Fruit fly (Drosophila melanogaster) whole organism, embryonic: ENCODE data around the gene C901.
A peak's percentile ranks its signal among the peaks of the same experiment; 100 is the strongest.

Experiments
- Asciz ChIP-seq: fragments of 200-800 bp; sonication (Bioruptor generic); optimal IDR thresholded peaks from 2 replicates; lab custom pipeline; 2017; ENCODE audit warnings: missing biosample characterization, mild to moderate bottlenecking, missing genetic modification characterization, missing genetic modification reagents
- Bteb2 ChIP-seq: fragments of 200-800 bp; sonication (Bioruptor generic); optimal IDR thresholded peaks from 2 replicates; lab custom pipeline; 2016; ENCODE audit warnings: missing biosample characterization, missing genetic modification characterization
- CG10147 ChIP-seq: fragments of 200-800 bp; sonication (Bioruptor generic); optimal IDR thresholded peaks from 2 replicates; lab custom pipeline; 2019; ENCODE audit warnings: missing biosample characterization, mild to moderate bottlenecking, missing genetic modification characterization, moderate library complexity
- CG10209 ChIP-seq: fragments of 200-800 bp; sonication (Bioruptor generic); optimal IDR thresholded peaks from 3 replicates; lab custom pipeline; 2017; ENCODE audit warnings: missing biosample characterization, mild to moderate bottlenecking, missing genetic modification characterization, missing genetic modification reagents
- CG11504 ChIP-seq: fragments of 200-800 bp; sonication (Bioruptor generic); optimal IDR thresholded peaks from 3 replicates; lab custom pipeline; 2019; ENCODE audit warnings: missing biosample characterization, mild to moderate bottlenecking, missing genetic modification characterization, moderate library complexity
- CG11696 ChIP-seq: fragments of 200-800 bp; sonication (Bioruptor generic); IDR thresholded peaks from 2 replicates; pipeline ENCODE4 v1.3.6; 2022; ENCODE audit warnings: missing biosample characterization, missing genetic modification characterization
- CG14710 ChIP-seq: fragments of 200-800 bp; sonication (Bioruptor generic); optimal IDR thresholded peaks from 3 replicates; lab custom pipeline; 2019; ENCODE audit warnings: missing biosample characterization, mild to moderate bottlenecking, missing genetic modification characterization, moderate library complexity
- CG15601 ChIP-seq: fragments of 200-800 bp; sonication (Bioruptor generic); optimal IDR thresholded peaks from 3 replicates; lab custom pipeline; 2019; ENCODE audit warnings: missing biosample characterization, mild to moderate bottlenecking, missing genetic modification characterization, moderate library complexity
- CG1603 ChIP-seq: fragments of 200-800 bp; sonication (Bioruptor generic); optimal IDR thresholded peaks from 2 replicates; lab custom pipeline; 2019; ENCODE audit warnings: missing biosample characterization, mild to moderate bottlenecking, missing genetic modification characterization, moderate library complexity
- CG17802 ChIP-seq: fragments of 200-800 bp; sonication (Bioruptor generic); optimal IDR thresholded peaks from 2 replicates; lab custom pipeline; 2018; ENCODE audit warnings: missing biosample characterization, mild to moderate bottlenecking, missing genetic modification characterization, moderate library complexity
- CG18599 ChIP-seq: fragments of 200-800 bp; sonication (Bioruptor generic); optimal IDR thresholded peaks from 3 replicates; lab custom pipeline; 2017; ENCODE audit warnings: missing biosample characterization, missing genetic modification characterization, mild to moderate bottlenecking, moderate library complexity, missing genetic modification reagents
- CG2202 ChIP-seq: fragments of 200-800 bp; sonication (Bioruptor generic); optimal IDR thresholded peaks from 2 replicates; lab custom pipeline; 2018; ENCODE audit warnings: missing biosample characterization, mild to moderate bottlenecking, missing genetic modification characterization
- CG2712 ChIP-seq: fragments of 200-800 bp; optimal IDR thresholded peaks from 3 replicates; lab custom pipeline; 2019; ENCODE audit warnings: missing biosample characterization, mild to moderate bottlenecking, missing genetic modification characterization, moderate library complexity
- CG30431 ChIP-seq: fragments of 200-800 bp; sonication (Bioruptor generic); optimal IDR thresholded peaks from 2 replicates; lab custom pipeline; 2017; ENCODE audit warnings: missing biosample characterization, missing genetic modification characterization
- CG33213 ChIP-seq: fragments of 200-800 bp; sonication (Bioruptor generic); optimal IDR thresholded peaks from 3 replicates; lab custom pipeline; 2016; ENCODE audit warnings: missing biosample characterization, missing genetic modification characterization
- CG42726 ChIP-seq: fragments of 200-800 bp; sonication (Bioruptor generic); IDR thresholded peaks from 2 replicates; pipeline ENCODE4 v1.3.6; 2022; ENCODE audit warnings: missing biosample characterization, missing genetic modification characterization; ENCODE audit not compliant: partially characterized antibody
- CG6765 ChIP-seq: fragments of 200-800 bp; sonication (Bioruptor generic); optimal IDR thresholded peaks from 3 replicates; lab custom pipeline; 2017; ENCODE audit warnings: missing biosample characterization, mild to moderate bottlenecking, missing genetic modification characterization
- CG7745 ChIP-seq: fragments of 200-800 bp; sonication (Bioruptor generic); optimal IDR thresholded peaks from 2 replicates; lab custom pipeline; 2018; ENCODE audit warnings: missing biosample characterization, mild to moderate bottlenecking, missing genetic modification characterization, moderate library complexity
- CG7839 ChIP-seq: fragments of 200-800 bp; sonication (Bioruptor generic); optimal IDR thresholded peaks from 3 replicates; lab custom pipeline; 2018; ENCODE audit warnings: missing biosample characterization, mild to moderate bottlenecking, missing genetic modification characterization, moderate library complexity
- CG8388 ChIP-seq: fragments of 200-800 bp; sonication (Bioruptor generic); optimal IDR thresholded peaks from 2 replicates; lab custom pipeline; 2019; ENCODE audit warnings: missing biosample characterization, mild to moderate bottlenecking, missing genetic modification characterization, moderate library complexity
- CG9727 ChIP-seq: fragments of 200-800 bp; sonication (Bioruptor generic); optimal IDR thresholded peaks from 3 replicates; lab custom pipeline; 2017; ENCODE audit warnings: missing biosample characterization, mild to moderate bottlenecking, missing genetic modification characterization
- Camta ChIP-seq: fragments of 200-800 bp; sonication (Bioruptor generic); optimal IDR thresholded peaks from 2 replicates; lab custom pipeline; 2016; ENCODE audit warnings: missing biosample characterization, missing genetic modification characterization
- Dad ChIP-seq: fragments of 200-800 bp; sonication (Bioruptor generic); optimal IDR thresholded peaks from 3 replicates; lab custom pipeline; 2016; ENCODE audit warnings: missing biosample characterization, missing genetic modification characterization
- Dref ChIP-seq: fragments of 200-800 bp; sonication (Bioruptor generic); IDR thresholded peaks from 2 replicates; pipeline ENCODE4 v1.3.6; 2022; ENCODE audit warnings: missing biosample characterization, missing genetic modification characterization
- Eip74EF ChIP-seq, 2 experiments: fragments of 200-800 bp in 1 of 2; fragments of >200 bp in 1 of 2; sonication (Bioruptor generic) in 1 of 2; optimal IDR thresholded peaks; 2 replicates each; lab custom pipeline; 2017 to 2019; ENCODE audit warnings: missing biosample characterization in 2 of 2, missing genetic modification characterization in 2 of 2, mild to moderate bottlenecking in 1 of 2, moderate library complexity in 1 of 2
- Ets65A ChIP-seq: fragments of 200-800 bp; sonication (Bioruptor generic); peaks from one replicate; lab custom pipeline; 2016; ENCODE audit warnings: missing biosample characterization, missing genetic modification characterization
- H15 ChIP-seq: fragments of 200-800 bp; sonication (Bioruptor generic); IDR thresholded peaks from 3 replicates; pipeline ENCODE4 v1.3.6; 2022; ENCODE audit warnings: missing biosample characterization, missing genetic modification characterization
- HHEX ChIP-seq: fragments of 200-800 bp; sonication (Bioruptor generic); optimal IDR thresholded peaks from 3 replicates; lab custom pipeline; 2017; ENCODE audit warnings: missing biosample characterization, mild to moderate bottlenecking, missing genetic modification characterization, missing genetic modification reagents
- Lpt ChIP-seq: fragments of >200 bp; optimal IDR thresholded peaks from 2 replicates; lab custom pipeline; 2018; ENCODE audit warnings: missing biosample characterization, missing genetic modification characterization
- Meics ChIP-seq: fragments of 200-800 bp; sonication (Bioruptor generic); optimal IDR thresholded peaks from 2 replicates; lab custom pipeline; 2017; ENCODE audit warnings: missing biosample characterization, mild to moderate bottlenecking, missing genetic modification characterization
- Mrtf ChIP-seq: fragments of 200-800 bp; sonication (Bioruptor generic); IDR thresholded peaks from 3 replicates; pipeline ENCODE4 v1.3.6; 2022; ENCODE audit warnings: missing biosample characterization, missing genetic modification characterization
- Myb ChIP-seq: fragments of 200-800 bp; sonication (Bioruptor generic); optimal IDR thresholded peaks from 2 replicates; lab custom pipeline; 2016; ENCODE audit warnings: missing biosample characterization, missing genetic modification characterization
- al ChIP-seq: fragments of 200-800 bp; sonication (Bioruptor generic); IDR thresholded peaks from 2 replicates; pipeline ENCODE4 v1.3.6; 2022; ENCODE audit warnings: missing biosample characterization, missing genetic modification characterization
- amos ChIP-seq: fragments of 200-800 bp; sonication (Bioruptor generic); IDR thresholded peaks from 2 replicates; pipeline ENCODE4 v1.3.6; 2022; ENCODE audit warnings: missing biosample characterization, missing genetic modification characterization; ENCODE audit not compliant: partially characterized antibody
- bigmax ChIP-seq: fragments of 200-800 bp; sonication (Bioruptor generic); optimal IDR thresholded peaks from 2 replicates; lab custom pipeline; 2018; ENCODE audit warnings: missing biosample characterization, mild to moderate bottlenecking, missing genetic modification characterization
- br ChIP-seq: fragments of >200 bp; optimal IDR thresholded peaks from 2 replicates; lab custom pipeline; 2017
- cwo ChIP-seq: fragments of 200-800 bp; sonication (Bioruptor generic); optimal IDR thresholded peaks from 3 replicates; lab custom pipeline; 2017; ENCODE audit warnings: missing biosample characterization, missing genetic modification characterization, mild to moderate bottlenecking, moderate library complexity, missing genetic modification reagents
- dimm ChIP-seq: fragments of 200-800 bp; sonication (Bioruptor generic); IDR thresholded peaks from 2 replicates; pipeline ENCODE4 v1.3.6; 2022; ENCODE audit warnings: missing biosample characterization, missing genetic modification characterization
- dm ChIP-seq: fragments of 200-800 bp; sonication (Bioruptor generic); optimal IDR thresholded peaks from 3 replicates; lab custom pipeline; 2016; ENCODE audit warnings: missing biosample characterization, missing genetic modification characterization
- fd3F ChIP-seq: fragments of 200-800 bp; sonication (Bioruptor generic); optimal IDR thresholded peaks from 2 replicates; lab custom pipeline; 2018; ENCODE audit warnings: missing biosample characterization, mild to moderate bottlenecking, missing genetic modification characterization, moderate library complexity
- gro ChIP-seq: fragments of 200-800 bp; sonication (Bioruptor generic); optimal IDR thresholded peaks from 2 replicates; lab custom pipeline; 2016; ENCODE audit warnings: missing biosample characterization, missing genetic modification characterization
- gt ChIP-seq: fragments of 200-800 bp; sonication (Bioruptor generic); IDR thresholded peaks from 2 replicates; pipeline ENCODE4 v1.3.6; 2022; ENCODE audit warnings: missing biosample characterization, missing genetic modification characterization
- hbn ChIP-seq: fragments of 200-800 bp; sonication (Bioruptor generic); IDR thresholded peaks from 2 replicates; pipeline ENCODE4 v1.3.6; 2022; ENCODE audit warnings: missing biosample characterization, missing genetic modification characterization; ENCODE audit not compliant: partially characterized antibody
- lmd ChIP-seq: fragments of 200-800 bp; sonication (Bioruptor generic); IDR thresholded peaks from 2 replicates; pipeline ENCODE4 v1.3.6; 2022; ENCODE audit warnings: missing biosample characterization, missing genetic modification characterization
- nau ChIP-seq: fragments of 200-800 bp; sonication (Bioruptor generic); optimal IDR thresholded peaks from 3 replicates; lab custom pipeline; 2017; ENCODE audit warnings: missing biosample characterization, mild to moderate bottlenecking, missing genetic modification characterization, missing genetic modification reagents
- nerfin-1 ChIP-seq: fragments of 200-800 bp; sonication (Bioruptor generic); optimal IDR thresholded peaks from 3 replicates; lab custom pipeline; 2019; ENCODE audit warnings: missing biosample characterization, mild to moderate bottlenecking, missing genetic modification characterization, moderate library complexity
- pita ChIP-seq: fragments of 200-800 bp; sonication (Bioruptor generic); optimal IDR thresholded peaks from 2 replicates; lab custom pipeline; 2017; ENCODE audit warnings: missing biosample characterization, mild to moderate bottlenecking, missing genetic modification characterization
- tna ChIP-seq: fragments of 200-800 bp; sonication (Bioruptor generic); IDR thresholded peaks from 2 replicates; pipeline ENCODE4 v1.3.6; 2022; ENCODE audit warnings: missing biosample characterization, missing genetic modification characterization; ENCODE audit not compliant: partially characterized antibody
- yki ChIP-seq: fragments of >200 bp; optimal IDR thresholded peaks from 3 replicates; lab custom pipeline; 2018
- z ChIP-seq: fragments of 200-800 bp; sonication (Bioruptor generic); IDR thresholded peaks from 3 replicates; pipeline ENCODE4 v1.3.6; 2022; ENCODE audit warnings: missing biosample characterization, missing genetic modification characterization
- zen ChIP-seq: fragments of 200-800 bp; sonication (Bioruptor generic); optimal IDR thresholded peaks from 3 replicates; lab custom pipeline; 2018; ENCODE audit warnings: missing biosample characterization, mild to moderate bottlenecking, missing genetic modification characterization, moderate library complexity

C901 gene

DNA sequence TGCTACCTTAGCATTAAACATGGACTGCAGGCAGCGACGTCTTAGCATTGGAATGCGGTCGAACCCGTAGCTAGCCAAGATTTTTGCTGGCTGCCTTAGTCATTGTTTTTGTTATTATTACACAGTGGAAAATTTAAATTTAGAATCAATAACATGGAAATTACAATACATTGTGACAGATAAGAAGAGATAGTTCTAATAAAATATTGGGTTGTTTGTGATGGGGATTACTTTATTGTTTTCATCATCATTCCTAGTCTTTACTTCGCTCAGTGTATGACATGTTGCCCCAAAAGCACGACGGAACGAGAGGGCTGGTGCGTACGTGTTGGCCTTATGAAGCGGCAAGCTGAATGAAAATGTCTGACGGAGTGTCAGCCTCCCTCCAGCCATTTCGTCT, 30.3 kb downstream of the C901 start (continued):
- TF ChIP-seq gro (no peak), nerfin-1 (tag; lab: Kevin White, UChicago) (peak; percentile 82), br (lab: Kevin White, UChicago) (no peak), CG33213 (peak; percentile 74), Ets65A (GFP tag; lab: Kevin White, UChicago) (peak; percentile 93), CG11504 (tag; lab: Kevin White, UChicago) (peak; percentile 90), CG10147 (peak; percentile 81), CG7745 (tag; lab: Kevin White, UChicago) (no peak), zen (tag; lab: Kevin White, UChicago) (peak; percentile 64), Meics (GFP tag; lab: Kevin White, UChicago) (peak; percentile 82), CG2202 (tag; lab: Kevin White, UChicago) (peak; percentile 4), dm (GFP tag; lab: Kevin White, UChicago) (peak; percentile 52), Dad (peak; percentile 52), gt (peak; percentile 63; the same call in 1 of the 2 replicates), hbn (GFP tag; lab: Robert Waterston, UW) (no peak), CG14710 (tag; lab: Kevin White, UChicago) (peak; percentile 62), Asciz (GFP tag; lab: Kevin White, UChicago) (peak; percentile 78), fd3F (GFP tag; lab: Kevin White, UChicago) (peak; percentile 77), HHEX (GFP tag; lab: Kevin White, UChicago) (peak; percentile 79), yki (lab: Kevin White, UChicago) (no peak), bigmax (GFP tag; lab: Kevin White, UChicago) (no peak), H15 (GFP tag; lab: Robert Waterston, UW) (peak; percentile 80), Myb (GFP tag; lab: Kevin White, UChicago) (no peak), CG1603 (peak; percentile 88), CG17802 (tag; lab: Kevin White, UChicago) (peak; percentile 51), pita (GFP tag; lab: Kevin White, UChicago) (no peak), CG2712 (tag; lab: Kevin White, UChicago) (peak; percentile 84), CG42726 (GFP tag; lab: Robert Waterston, UW) (no peak), Mrtf (GFP tag; lab: Robert Waterston, UW) (peak; percentile 76), CG8388 (GFP tag; lab: Kevin White, UChicago) (peak; percentile 79), CG30431 (GFP tag; lab: Kevin White, UChicago) (no peak), Bteb2 (GFP tag; lab: Kevin White, UChicago) (peak; percentile 72), CG10209 (GFP tag; lab: Kevin White, UChicago) (peak; percentile 69), amos (no peak), CG11696 (GFP tag; lab: Robert Waterston, UW) (peak; percentile 70), CG6765 (GFP tag; lab: Kevin White, UChicago) (peak; percentile 73), nau (GFP tag; lab: Kevin White, UChicago) (no peak), lmd (peak; percentile 80), z (GFP tag; lab: Robert Waterston, UW) (0 out of 3 replicates have a peak, but pooled peaks have one; percentile 9), tna (GFP tag; lab: Robert Waterston, UW) (no peak), CG15601 (tag; lab: Kevin White, UChicago) (peak; percentile 62), al (GFP tag; lab: Robert Waterston, UW) (peak; percentile 75), Lpt (GFP tag; lab: Kevin White, UChicago) (no peak), Camta (peak; percentile 76), Eip74EF (GFP tag; optimal IDR thresholded peaks at IDR 0.05; lab: Kevin White, UChicago) (peak in 1 of 2 experiments; percentile 80), Dref (GFP tag; lab: Robert Waterston, UW) (no peak), dimm (peak; percentile 72), CG18599 (peak; percentile 84), CG7839 (tag; lab: Kevin White, UChicago) (peak; percentile 89), CG9727 (GFP tag; lab: Kevin White, UChicago) (peak; percentile 78), cwo (GFP tag; lab: Kevin White, UChicago) (peak; percentile 76)
